Worm (Caenorhabditis elegans): ENCODE measurements around the gene ZK1236.9.

Gene ZK1236.9

DNA sequence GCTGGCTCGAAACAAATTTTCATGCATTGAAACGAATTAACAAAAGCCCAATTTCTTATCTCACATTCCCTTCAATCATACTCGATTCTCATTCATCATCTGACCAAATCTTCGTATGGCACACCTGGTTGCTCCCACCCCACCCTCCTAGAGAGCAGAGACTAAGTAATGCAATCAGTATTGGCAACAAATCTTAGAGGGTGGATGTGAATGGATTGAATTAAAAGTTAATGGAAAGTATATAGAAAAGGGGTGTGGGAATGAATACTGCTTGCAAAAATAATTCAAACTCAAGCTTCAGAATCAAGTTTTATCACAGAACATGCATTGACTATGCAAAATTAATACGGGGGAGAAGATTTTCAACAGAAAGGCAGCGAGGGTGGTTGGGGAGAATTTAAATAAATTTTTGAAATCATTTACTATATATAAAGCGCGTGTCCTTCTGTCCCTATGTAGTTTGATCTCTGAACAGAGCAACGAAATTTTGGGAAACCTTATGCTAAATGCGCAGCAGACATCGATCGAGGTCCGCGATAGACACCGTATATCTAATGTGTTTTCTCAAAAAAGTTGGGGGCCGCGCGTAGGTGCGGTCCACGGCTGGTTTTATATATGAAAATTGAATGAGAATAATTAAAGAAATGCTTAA lies 2.9 kb upstream of the ZK1236.9 start:
- TF ChIP-seq aly-2 (tag; optimal IDR thresholded peaks at IDR 0.05) = no peak
- no peak for TF ChIP-seq sdz-12 (GFP tag; optimal IDR thresholded peaks at IDR 0.05)
- no peak for TF ChIP-seq lin-29 (GFP tag; IDR thresholded peaks at IDR 0.05)
- no peak for TF ChIP-seq R02D3.7 (tag; optimal IDR thresholded peaks at IDR 0.05)
- no peak for TF ChIP-seq cey-2 (tag; optimal IDR thresholded peaks at IDR 0.05; ENCODE audit: borderline replicate concordance, insufficient read depth)
- no peak for TF ChIP-seq spr-3 (GFP tag; optimal IDR thresholded peaks at IDR 0.05)
- TF ChIP-seq nhr-237 (tag; optimal IDR thresholded peaks at IDR 0.05) = no peak
- peak; percentile 70 for TF ChIP-seq aha-1 (tag)
- no peak for TF ChIP-seq ceh-62 (tag; optimal IDR thresholded peaks at IDR 0.05)
- TF ChIP-seq T20F7.1 (GFP tag; optimal IDR thresholded peaks at IDR 0.05) = no peak
- TF ChIP-seq vab-7 (GFP tag; IDR thresholded peaks at IDR 0.05) = no peak
- no peak for TF ChIP-seq zip-11 (GFP tag; IDR thresholded peaks at IDR 0.05)
- TF ChIP-seq unc-62 (GFP tag; optimal IDR thresholded peaks at IDR 0.05 in 1 of 2) = peak in 1 of 2 experiments; percentile 60
- no peak for TF ChIP-seq unc-62 (tag; optimal IDR thresholded peaks at IDR 0.05)
- TF ChIP-seq pha-4 (GFP tag; IDR thresholded peaks at IDR 0.05) = no peak
- no peak for TF ChIP-seq pha-4 (tag; optimal IDR thresholded peaks at IDR 0.05)
- no peak for TF ChIP-seq ces-1 (GFP tag; optimal IDR thresholded peaks at IDR 0.05)

DNA sequence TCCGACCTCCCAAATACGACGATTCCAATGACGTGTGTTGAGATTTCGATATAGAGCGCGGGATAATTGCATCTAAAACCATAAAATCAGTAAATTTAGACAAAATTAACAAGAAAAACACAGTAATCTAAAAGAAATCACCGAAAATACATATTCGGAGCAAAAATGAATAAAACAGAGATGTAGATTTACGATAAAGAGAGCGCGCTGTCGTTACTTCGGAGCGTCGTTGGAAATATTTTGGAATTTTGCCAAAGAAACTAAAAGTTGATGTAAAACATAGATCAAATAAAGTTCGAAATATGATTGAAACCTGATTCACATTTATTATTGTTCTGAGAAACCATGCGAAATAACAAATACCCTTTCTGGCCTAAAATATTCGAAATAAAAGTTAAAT lies 2.8 kb downstream of the ZK1236.9 start, which contains the start of gene ZK1236.5:
TSS of gene ZK1236.5 (minus strand) at position 72 of the 400 bp plus-strand sequence.
- TF ChIP-seq mes-2 (tag; optimal IDR thresholded peaks at IDR 0.05; ENCODE audit: poor library complexity, severe bottlenecking) = peak; percentile 62
- TF ChIP-seq R02D3.7 (tag; optimal IDR thresholded peaks at IDR 0.05) = peak; percentile 71
- peak in 1 of 2 experiments; percentile 64 for TF ChIP-seq lsy-2 (tag; optimal IDR thresholded peaks at IDR 0.05)
- TF ChIP-seq T20F7.1 (GFP tag; optimal IDR thresholded peaks at IDR 0.05) = peak; percentile 94
- peak; percentile 30 for TF ChIP-seq dpl-1 (GFP tag; optimal IDR thresholded peaks at IDR 0.05)
- TF ChIP-seq aha-1 (tag) = peak; percentile 46
- TF ChIP-seq nhr-6 (tag; optimal IDR thresholded peaks at IDR 0.05) = peak; percentile 50
- TF ChIP-seq sdz-12 (GFP tag; optimal IDR thresholded peaks at IDR 0.05) = no peak
- TF ChIP-seq rbr-2 (tag; optimal IDR thresholded peaks at IDR 0.05) = no peak
- TF ChIP-seq mdl-1 (tag; optimal IDR thresholded peaks at IDR 0.05) = no peak
- peak; percentile 94 for TF ChIP-seq Y48G9A.11 (GFP tag; IDR thresholded peaks at IDR 0.05)

DNA sequence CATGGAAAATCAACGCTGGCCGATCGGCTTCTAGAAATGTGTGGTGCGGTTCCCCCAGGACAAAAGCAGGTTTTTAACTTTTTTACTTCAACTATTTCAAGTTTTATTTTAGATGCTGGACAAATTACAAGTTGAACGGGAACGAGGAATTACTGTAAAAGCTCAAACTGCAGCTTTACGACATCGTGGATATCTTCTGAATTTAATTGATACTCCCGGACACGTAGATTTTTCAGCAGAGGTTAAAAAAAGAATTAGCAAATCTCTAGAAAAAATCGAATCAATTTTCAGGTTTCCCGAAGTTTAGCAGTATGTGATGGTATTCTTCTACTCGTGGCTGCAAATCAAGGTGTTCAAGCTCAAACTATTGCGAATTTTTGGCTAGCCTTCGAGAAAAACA lies 5.5 kb downstream of the ZK1236.9 start:
- TF ChIP-seq F26F4.8 (GFP tag; conservative IDR thresholded peaks at IDR 0.05) (no peak), daf-8 (GFP tag; IDR thresholded peaks at IDR 0.05) (no peak), ceh-20 (GFP tag; IDR thresholded peaks at IDR 0.05) (no peak), zip-2 (tag; optimal IDR thresholded peaks at IDR 0.05) (no peak), lsy-2 (tag; optimal IDR thresholded peaks at IDR 0.05) (no peak), Y48G9A.11 (GFP tag; IDR thresholded peaks at IDR 0.05) (no peak), zfp-3 (GFP tag; conservative IDR thresholded peaks at IDR 0.05) (no peak), egl-43 (GFP tag; IDR thresholded peaks at IDR 0.05) (no peak), R02D3.7 (tag; optimal IDR thresholded peaks at IDR 0.05) (no peak), aha-1 (tag) (no peak), vab-7 (GFP tag; IDR thresholded peaks at IDR 0.05) (no peak), mxl-3 (GFP tag; optimal IDR thresholded peaks at IDR 0.05) (no peak), ZK546.5 (tag; optimal IDR thresholded peaks at IDR 0.05) (no peak), T20F7.1 (GFP tag; optimal IDR thresholded peaks at IDR 0.05) (no peak), lin-39 (tag; optimal IDR thresholded peaks at IDR 0.05) (no peak), duxl-1 (tag; optimal IDR thresholded peaks at IDR 0.05; ENCODE audit: poor library complexity) (no peak), daf-16 (GFP tag; optimal IDR thresholded peaks at IDR 0.05) (no peak), daf-16 (tag; optimal IDR thresholded peaks at IDR 0.05) (no peak), hmg-1.1 (GFP tag; IDR thresholded peaks at IDR 0.05) (no peak)

Measured in whole organism, L4 larva.